Fruit fly (Drosophila melanogaster): ENCODE results near the gene CG8051.

Gene CG8051

dm6 chrX:19307810-19308456 lies at the start of gene CG8051:
Gene CG8051 (minus strand): TSS chrX:19307925.
- no peak for TF ChIP-seq CG17801 (GFP tag; optimal IDR thresholded peaks at IDR 0.05; ENCODE audit: partially characterized antibody)

dm6 chrX:19354628-19355101 lies 46.9 kb upstream of the CG8051 start:
- TF ChIP-seq CG17801 (GFP tag; optimal IDR thresholded peaks at IDR 0.05; ENCODE audit: partially characterized antibody) = peak; percentile 63

- no peak for TF ChIP-seq CG17801 (GFP tag; optimal IDR thresholded peaks at IDR 0.05; ENCODE audit: partially characterized antibody)
These were observed 45.9 kb upstream of the CG8051 start for dm6 chrX:19353442-19354204.

- TF ChIP-seq CG17801 (GFP tag; optimal IDR thresholded peaks at IDR 0.05; ENCODE audit: partially characterized antibody) = no peak
These were observed 45.2 kb upstream of the CG8051 start, which contains the start of gene kek5 for dm6 chrX:19352830-19353441. Gene kek5 (plus strand): TSS chrX:19353181.

- no peak for TF ChIP-seq CG17801 (GFP tag; optimal IDR thresholded peaks at IDR 0.05; ENCODE audit: partially characterized antibody)
These were observed 41.2 kb upstream of the CG8051 start for dm6 chrX:19348835-19349466.

DNA sequence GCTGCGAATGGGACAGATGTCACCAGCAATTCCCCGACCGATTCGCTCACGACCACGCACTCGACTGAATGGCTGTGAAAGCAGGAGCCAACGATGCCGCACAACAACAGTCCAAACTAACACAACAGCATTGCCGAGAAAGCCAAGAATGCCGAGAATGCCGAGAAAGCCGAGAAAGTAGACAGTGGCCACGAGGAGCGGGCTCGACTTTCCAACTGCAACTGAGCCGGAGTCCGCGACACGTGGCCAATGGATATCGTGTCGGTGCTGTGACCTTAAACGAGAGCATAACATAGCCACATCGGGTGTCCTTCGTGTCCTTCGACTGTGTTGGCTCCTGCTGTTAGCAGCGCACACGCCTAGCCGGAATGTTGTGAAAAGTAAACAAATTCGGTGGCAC lies 40.5 kb upstream of the CG8051 start, which contains the start of gene nAChRalpha7:
Gene nAChRalpha7 (minus strand): TSS at position 226 of the 400 bp plus-strand sequence.
- no peak for TF ChIP-seq CG17801 (GFP tag; optimal IDR thresholded peaks at IDR 0.05; ENCODE audit: partially characterized antibody)

DNA sequence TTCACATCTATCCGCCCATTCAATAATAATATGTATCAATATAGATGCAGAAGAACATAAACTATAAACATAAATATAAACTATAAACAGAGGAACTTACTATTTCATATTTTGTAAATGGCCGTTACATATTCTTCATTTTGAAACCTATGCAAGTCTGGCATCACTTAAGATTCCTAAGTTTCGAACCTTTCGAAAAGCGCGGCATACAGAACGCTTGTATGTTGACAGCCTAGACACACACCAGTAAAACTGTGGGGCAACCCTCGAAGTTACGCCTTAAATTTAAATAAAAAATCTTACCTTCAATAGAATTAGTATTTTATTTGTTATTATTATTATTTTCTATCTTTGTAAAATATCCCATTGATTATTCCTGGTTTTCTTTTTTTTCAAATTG lies 19.0 kb upstream of the CG8051 start:
- no peak for TF ChIP-seq CG17801 (GFP tag; optimal IDR thresholded peaks at IDR 0.05; ENCODE audit: partially characterized antibody)

- TF ChIP-seq CG17801 (GFP tag; optimal IDR thresholded peaks at IDR 0.05; ENCODE audit: partially characterized antibody) = no peak
These were observed 18.2 kb upstream of the CG8051 start for dm6 chrX:19325729-19326473.

DNA sequence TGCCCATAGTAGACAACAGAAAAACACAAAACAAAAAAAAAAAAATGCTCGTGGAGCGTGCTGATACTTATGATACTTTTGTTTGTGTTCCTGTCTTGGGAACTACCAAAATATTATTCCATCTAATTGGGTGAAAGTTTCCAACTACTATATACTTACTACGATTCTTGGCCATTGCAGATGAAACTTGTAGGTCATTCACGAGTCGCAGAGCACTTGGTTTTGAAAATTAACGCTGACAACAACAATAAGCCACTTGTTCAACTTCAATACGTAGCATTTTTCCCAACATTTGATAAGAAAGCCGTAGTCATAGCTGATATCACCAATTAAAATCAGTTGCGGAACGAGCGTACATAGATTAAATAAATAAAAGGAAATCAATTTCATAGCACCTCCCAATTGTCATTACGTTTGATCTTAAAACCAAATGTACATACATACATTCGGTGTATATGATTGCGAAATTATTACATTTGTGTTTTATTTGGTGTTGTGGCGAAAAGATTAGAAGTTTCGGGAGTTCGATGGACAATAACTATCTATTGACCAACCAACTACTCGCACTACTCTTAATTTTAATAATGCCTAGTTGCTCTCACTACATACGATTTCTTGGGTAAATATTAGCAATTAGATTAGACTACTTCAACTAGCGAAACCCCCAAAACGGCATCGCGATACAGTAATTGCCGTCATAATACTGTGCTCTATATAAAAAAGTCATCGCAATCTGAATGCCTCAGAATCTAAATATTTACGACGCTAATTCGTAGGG lies 17.0 kb upstream of the CG8051 start:
- no peak for TF ChIP-seq CG17801 (GFP tag; optimal IDR thresholded peaks at IDR 0.05; ENCODE audit: partially characterized antibody)

dm6 chrX:19323835-19324133 lies 16.1 kb upstream of the CG8051 start:
- peak; percentile 90 for TF ChIP-seq CG17801 (GFP tag; optimal IDR thresholded peaks at IDR 0.05; ENCODE audit: partially characterized antibody)

DNA sequence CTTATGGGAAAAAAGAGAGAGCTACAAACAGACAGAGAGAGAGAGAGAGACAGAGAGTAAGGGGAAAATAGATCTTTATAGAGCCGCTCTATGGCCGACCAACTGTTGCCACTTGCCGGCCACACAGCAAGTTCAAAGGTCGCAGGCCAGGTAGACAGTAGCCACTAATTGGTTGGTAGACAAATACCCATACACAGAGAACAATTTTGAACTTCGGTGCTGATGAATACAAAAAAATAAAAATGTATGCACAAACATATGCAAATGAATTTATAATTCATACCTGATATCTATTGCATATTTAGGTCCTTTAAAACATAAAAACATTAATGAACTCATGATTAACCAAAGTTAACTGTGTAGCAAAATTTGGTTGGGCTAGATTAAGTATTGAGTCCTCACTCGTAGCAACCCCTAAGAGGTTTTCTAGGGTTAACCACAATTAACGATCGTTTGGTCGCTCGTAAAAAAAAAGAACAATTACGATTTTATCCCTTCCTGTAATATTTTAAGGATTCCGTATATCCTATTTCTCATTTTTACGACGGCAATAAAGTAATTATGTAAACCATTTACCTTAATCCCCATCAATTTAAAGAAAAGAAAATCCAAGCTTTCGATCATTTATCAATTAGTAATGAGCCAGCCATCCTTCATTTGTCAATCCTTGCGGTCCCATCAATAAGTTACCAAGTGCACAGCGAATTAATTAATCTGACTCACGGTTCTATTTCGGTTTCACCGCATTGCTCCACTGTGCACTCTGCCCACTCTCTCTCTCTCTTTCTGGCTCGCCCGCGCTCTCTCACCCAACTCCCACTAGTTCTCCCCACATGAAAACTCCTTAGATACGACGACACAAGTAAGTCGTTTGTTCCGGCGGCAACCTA lies 15.5 kb upstream of the CG8051 start:
- TF ChIP-seq CG17801 (GFP tag; optimal IDR thresholded peaks at IDR 0.05; ENCODE audit: partially characterized antibody) = no peak

DNA sequence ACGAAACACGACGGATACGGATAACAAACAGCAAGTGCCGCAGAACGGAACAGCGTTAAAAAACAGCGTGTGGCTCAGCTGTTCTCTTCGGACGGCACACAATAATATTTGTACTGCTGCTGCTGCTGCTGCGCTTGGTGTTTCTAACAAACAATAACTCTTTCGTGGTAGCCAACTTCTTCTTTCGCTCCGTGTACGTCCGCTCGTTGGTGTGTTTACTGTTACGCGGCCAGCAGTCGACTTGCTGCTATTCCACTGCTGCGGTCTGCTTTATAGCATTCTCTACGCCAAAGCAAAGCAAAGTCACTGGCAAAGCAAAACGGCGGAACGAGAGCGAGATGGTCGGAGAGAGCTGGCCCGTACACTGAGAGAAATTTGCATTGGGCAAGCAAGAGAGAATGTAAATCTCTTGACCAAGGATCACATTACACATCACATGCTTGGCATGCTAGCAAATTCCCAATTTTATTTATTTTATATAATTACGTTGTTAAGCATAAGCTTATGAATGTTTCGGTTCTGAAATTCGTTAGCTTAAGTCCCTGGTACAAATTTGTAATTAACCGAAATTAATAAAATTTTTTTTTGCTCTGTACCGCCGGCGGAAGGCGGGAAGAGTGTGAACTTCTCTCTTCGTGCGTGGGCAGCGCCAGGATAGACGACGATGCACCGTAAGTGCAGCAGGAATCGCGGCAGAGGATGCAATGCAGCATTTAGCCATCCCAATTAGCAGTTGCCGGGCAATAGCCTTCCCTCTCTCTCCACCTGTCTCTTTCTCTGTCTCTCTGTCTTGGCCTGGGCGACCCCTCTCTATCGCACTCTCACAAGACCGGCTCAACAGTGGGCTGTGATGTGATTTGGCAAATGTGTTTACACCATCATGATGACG lies 14.3 kb upstream of the CG8051 start, which contains the start of gene out:
Gene out (minus strand): TSS at position 287 of the 889 bp plus-strand sequence.
- peak; percentile 96 for TF ChIP-seq CG17801 (GFP tag; optimal IDR thresholded peaks at IDR 0.05; ENCODE audit: partially characterized antibody)

Data from ovary, adult (tissue).